Worm (Caenorhabditis elegans) whole organism, L1 larva: Measurements from ENCODE around the gene F40G9.17.

Source experiments
- C34B4.2 ChIP-seq: sonication (generic microtip); optimal IDR thresholded peaks from 2 replicates; lab custom pipeline; 2017; ENCODE audit warnings: mild to moderate bottlenecking, missing genetic modification characterization, missing compliant biosample characterization
- F16B12.6 ChIP-seq: fragments of 150-350 bp; optimal IDR thresholded peaks from 2 replicates; lab custom pipeline; 2014; ENCODE audit warnings: missing biosample characterization, missing genetic modification characterization
- alr-1 ChIP-seq: fragments of 200-800 bp; sonication (Bioruptor generic); optimal IDR thresholded peaks from 2 replicates; lab custom pipeline; 2018; ENCODE audit warnings: borderline replicate concordance, mild to moderate bottlenecking, missing genetic modification characterization, missing compliant biosample characterization
- ama-1 ChIP-seq: fragments of 150-350 bp; optimal IDR thresholded peaks from 2 replicates; lab custom pipeline; 2014
- ceh-88 ChIP-seq: fragments of 200-800 bp; sonication (Bioruptor generic); IDR thresholded peaks from 2 replicates; pipeline ENCODE4 v1.3.6; 2022; ENCODE audit warnings: missing genetic modification characterization, missing compliant biosample characterization
- ces-1 ChIP-seq: fragments of 150-350 bp; optimal IDR thresholded peaks from 2 replicates; lab custom pipeline; 2014; ENCODE audit warnings: missing biosample characterization, missing genetic modification reagents, missing genetic modification characterization
- dsc-1 ChIP-seq: sonication (generic microtip); optimal IDR thresholded peaks from 2 replicates; lab custom pipeline; 2016; ENCODE audit warnings: mild to moderate bottlenecking, missing genetic modification characterization, missing compliant biosample characterization
- efl-1 ChIP-seq, 4 experiments: fragments of 150-350 bp; optimal IDR thresholded peaks in 3 of 4; peaks in 1 of 4; 1 replicate in 1 of 4; 2 replicates in 3 of 4; lab custom pipeline; 2014; ENCODE audit warnings: missing biosample characterization in 2 of 4, missing genetic modification characterization in 2 of 4, missing genetic modification reagents in 2 of 4
- efl-3 ChIP-seq: fragments of 200-800 bp; sonication (Bioruptor generic); optimal IDR thresholded peaks from 2 replicates; lab custom pipeline; 2018; ENCODE audit warnings: mild to moderate bottlenecking, missing genetic modification characterization, missing compliant biosample characterization
- fkh-4 ChIP-seq: sonication (generic microtip); optimal IDR thresholded peaks from 2 replicates; lab custom pipeline; 2016; ENCODE audit warnings: missing compliant biosample characterization, missing genetic modification characterization, borderline replicate concordance
- fkh-8 ChIP-seq: sonication (generic microtip); optimal IDR thresholded peaks from 2 replicates; lab custom pipeline; 2016; ENCODE audit warnings: mild to moderate bottlenecking, missing genetic modification characterization, missing compliant biosample characterization
- fos-1 ChIP-seq: fragments of 150-350 bp; optimal IDR thresholded peaks from 2 replicates; lab custom pipeline; 2014; ENCODE audit warnings: missing biosample characterization, missing genetic modification characterization
- grh-1 ChIP-seq: fragments of 200-800 bp; sonication (Bioruptor generic); IDR thresholded peaks from 2 replicates; pipeline ENCODE4 v1.3.6; 2022; ENCODE audit warnings: missing genetic modification reagents, missing genetic modification characterization, missing compliant biosample characterization
- hpl-2 ChIP-seq: fragments of 150-350 bp; optimal IDR thresholded peaks from 2 replicates; lab custom pipeline; 2014; ENCODE audit warnings: missing biosample characterization, missing genetic modification reagents, missing genetic modification characterization
- irx-1 ChIP-seq: sonication (generic microtip); optimal IDR thresholded peaks from 2 replicates; lab custom pipeline; 2016; ENCODE audit warnings: missing genetic modification characterization, missing compliant biosample characterization
- isw-1 ChIP-seq: fragments of 200-800 bp; sonication (Bioruptor generic); IDR thresholded peaks from 2 replicates; pipeline ENCODE4 v1.3.6; 2022; ENCODE audit warnings: missing genetic modification characterization, missing compliant biosample characterization
- lin-35 ChIP-seq, 2 experiments: fragments of 150-350 bp; optimal IDR thresholded peaks; 2 replicates each; lab custom pipeline; 2014; ENCODE audit warnings: missing biosample characterization in 2 of 2, missing genetic modification characterization in 2 of 2, missing genetic modification reagents in 2 of 2
- lsy-2 ChIP-seq, 2 experiments: fragments of 150-350 bp; optimal IDR thresholded peaks; 2 replicates each; lab custom pipeline; 2014; ENCODE audit warnings: missing biosample characterization in 2 of 2, missing genetic modification characterization in 2 of 2
- mab-9 ChIP-seq: fragments of 200-800 bp; sonication (Bioruptor generic); IDR thresholded peaks from 2 replicates; pipeline ENCODE4 v1.3.6; 2022; ENCODE audit warnings: missing genetic modification reagents, missing genetic modification characterization, missing compliant biosample characterization
- mdl-1 ChIP-seq, 2 experiments: fragments of 150-350 bp; optimal IDR thresholded peaks; 2 replicates each; lab custom pipeline; 2014 to 2017; ENCODE audit warnings: missing biosample characterization in 2 of 2, missing genetic modification characterization in 2 of 2, inconsistent platforms in 1 of 2
- mef-2 ChIP-seq: fragments of 150-350 bp; optimal IDR thresholded peaks from 2 replicates; lab custom pipeline; 2014; ENCODE audit warnings: missing biosample characterization, missing genetic modification characterization
- nhr-11 ChIP-seq: fragments of 150-350 bp; optimal IDR thresholded peaks from 2 replicates; lab custom pipeline; 2014; ENCODE audit warnings: missing biosample characterization, missing genetic modification characterization
- nhr-20 ChIP-seq: sonication (generic microtip); optimal IDR thresholded peaks from 2 replicates; lab custom pipeline; 2016; ENCODE audit warnings: mild to moderate bottlenecking, missing genetic modification characterization, missing compliant biosample characterization
- nhr-28 ChIP-seq: fragments of 150-350 bp; optimal IDR thresholded peaks from 2 replicates; lab custom pipeline; 2014; ENCODE audit warnings: missing biosample characterization, missing genetic modification characterization
- nhr-47 ChIP-seq: sonication (generic microtip); optimal IDR thresholded peaks from 2 replicates; lab custom pipeline; 2016; ENCODE audit warnings: mild to moderate bottlenecking, missing genetic modification characterization, moderate library complexity, missing compliant biosample characterization
- nhr-71 ChIP-seq: sonication (generic microtip); optimal IDR thresholded peaks from 2 replicates; lab custom pipeline; 2016; ENCODE audit warnings: mild to moderate bottlenecking, missing genetic modification characterization, moderate library complexity, missing compliant biosample characterization
- nhr-77 ChIP-seq: fragments of 150-350 bp; optimal IDR thresholded peaks from 2 replicates; lab custom pipeline; 2014; ENCODE audit warnings: missing biosample characterization, missing genetic modification characterization
- nhr-85 ChIP-seq: sonication (generic microtip); peaks from one replicate; lab custom pipeline; 2016; ENCODE audit warnings: missing genetic modification characterization, inconsistent platforms, missing compliant biosample characterization
- pax-3 ChIP-seq: fragments of 200-800 bp; sonication (Bioruptor generic); optimal IDR thresholded peaks from 2 replicates; lab custom pipeline; 2018; ENCODE audit warnings: mild to moderate bottlenecking, missing genetic modification characterization, moderate library complexity, missing compliant biosample characterization
- snpc-4 ChIP-seq: fragments of 150-350 bp; optimal IDR thresholded peaks from 2 replicates; lab custom pipeline; 2014; ENCODE audit warnings: missing biosample characterization, missing genetic modification characterization
- sptf-1 ChIP-seq: fragments of 150-350 bp; optimal IDR thresholded peaks from 2 replicates; lab custom pipeline; 2014; ENCODE audit warnings: missing biosample characterization, missing genetic modification characterization
- sup-37 ChIP-seq: fragments of 200-800 bp; sonication (Bioruptor generic); optimal IDR thresholded peaks from 2 replicates; lab custom pipeline; 2018; ENCODE audit warnings: mild to moderate bottlenecking, missing genetic modification characterization, missing compliant biosample characterization
- tlp-1 ChIP-seq: fragments of 150-350 bp; optimal IDR thresholded peaks from 2 replicates; lab custom pipeline; 2014; ENCODE audit warnings: missing biosample characterization, missing genetic modification characterization
- unc-62 ChIP-seq: fragments of 150-350 bp; optimal IDR thresholded peaks from 2 replicates; lab custom pipeline; 2014; ENCODE audit warnings: missing biosample characterization, missing genetic modification reagents, missing genetic modification characterization
- unc-86 ChIP-seq: sonication (generic microtip); optimal IDR thresholded peaks from 2 replicates; lab custom pipeline; 2016; ENCODE audit warnings: missing genetic modification characterization, missing compliant biosample characterization
- unc-98 ChIP-seq: fragments of 200-800 bp; sonication (Bioruptor generic); IDR thresholded peaks from 2 replicates; pipeline ENCODE4 v1.3.6; 2022; ENCODE audit warnings: missing genetic modification characterization, missing compliant biosample characterization
- vab-15 ChIP-seq: sonication (generic microtip); optimal IDR thresholded peaks from 2 replicates; lab custom pipeline; 2017; ENCODE audit warnings: missing genotype, mild to moderate bottlenecking, missing genetic modification characterization, missing compliant biosample characterization
- zip-4 ChIP-seq: fragments of 200-800 bp; sonication (Bioruptor generic); optimal IDR thresholded peaks from 2 replicates; lab custom pipeline; 2018; ENCODE audit warnings: mild to moderate bottlenecking, missing genetic modification characterization, moderate library complexity, missing compliant biosample characterization
- ztf-11 ChIP-seq, 2 experiments: sonication (generic microtip); optimal IDR thresholded peaks; 2 replicates each; lab custom pipeline; 2016 to 2017; ENCODE audit warnings: missing genetic modification characterization in 2 of 2, missing biosample characterization in 1 of 2, missing compliant biosample characterization in 1 of 2

Gene F40G9.17

ce11 chrIII:159149-159548 is 35.1 kb upstream of the F40G9.17 start:
- TF ChIP-seq nhr-28 (tag; lab: Kevin White, UChicago) = no peak
- no peak for TF ChIP-seq ama-1 (lab: Kevin White, UChicago)
- TF ChIP-seq isw-1 (GFP tag; lab: Robert Waterston, UW) = no peak
- TF ChIP-seq efl-1 (optimal IDR thresholded peaks at IDR 0.05; lab: Kevin White, UChicago) = no peak
- no peak for TF ChIP-seq efl-1 (GFP tag; optimal IDR thresholded peaks at IDR 0.05 in 1 of 2; lab: Kevin White, UChicago)
- TF ChIP-seq snpc-4 (tag; lab: Kevin White, UChicago) = no peak

- TF ChIP-seq tlp-1 (tag; lab: Kevin White, UChicago) = no peak
- no peak for TF ChIP-seq fos-1
- TF ChIP-seq zip-4 = no peak
- TF ChIP-seq mab-9 (GFP tag; lab: Robert Waterston, UW) = no peak
- TF ChIP-seq efl-3 (GFP tag; lab: Kevin White, UChicago) = no peak
- TF ChIP-seq dsc-1 = no peak
- no peak for TF ChIP-seq sptf-1 (tag; lab: Kevin White, UChicago)
- no peak for TF ChIP-seq fkh-4 (tag; lab: Kevin White, UChicago)
- no peak for TF ChIP-seq nhr-47 (tag; lab: Kevin White, UChicago)
- TF ChIP-seq fkh-8 (tag; lab: Kevin White, UChicago) = no peak
- TF ChIP-seq F16B12.6 (tag; lab: Kevin White, UChicago) = no peak
- TF ChIP-seq vab-15 (tag; lab: Kevin White, UChicago) = no peak
- TF ChIP-seq nhr-71 = no peak
- no peak for TF ChIP-seq nhr-11 (tag; lab: Kevin White, UChicago)
- TF ChIP-seq ces-1 = no peak
- no peak for TF ChIP-seq ceh-88 (GFP tag; lab: Robert Waterston, UW)
- no peak for TF ChIP-seq pax-3
Measured at ce11 chrIII:159665-160064, 34.6 kb upstream of the F40G9.17 start.

ce11 chrIII:164775-165174 is 29.5 kb upstream of the F40G9.17 start, which contains the start of gene F40G9.8:
Gene F40G9.8, minus strand, starts transcription at chrIII:164875.
- no peak for TF ChIP-seq ztf-11 (tag; optimal IDR thresholded peaks at IDR 0.05; lab: Kevin White, UChicago)
- no peak for TF ChIP-seq nhr-71
- TF ChIP-seq unc-86 = no peak
- TF ChIP-seq C34B4.2 (tag; lab: Kevin White, UChicago) = no peak
- no peak for TF ChIP-seq ces-1
- no peak for TF ChIP-seq mab-9 (GFP tag; lab: Robert Waterston, UW)
- no peak for TF ChIP-seq alr-1

DNA sequence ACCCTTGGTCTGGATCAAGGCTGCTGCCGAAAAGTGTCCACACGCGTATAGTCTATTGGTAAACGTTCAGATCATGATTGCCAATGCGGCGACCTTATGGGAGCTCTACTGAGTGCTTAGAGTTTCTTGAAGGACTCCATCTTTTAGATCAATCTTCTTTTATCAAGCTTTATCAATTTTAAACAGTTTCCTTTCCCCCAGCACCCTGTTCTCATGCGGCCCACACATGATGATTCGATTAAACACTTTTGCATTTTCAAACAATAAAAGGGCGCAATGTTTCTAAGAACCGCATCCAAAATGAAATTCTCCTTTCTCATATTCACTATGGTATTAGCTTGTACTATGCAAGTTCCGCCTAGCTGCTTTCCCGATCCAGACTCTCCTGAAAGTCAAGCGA is 28.9 kb upstream of the F40G9.17 start, which contains the start of gene F40G9.7:
TSS of gene F40G9.7 (plus strand) at position 301 of the 400 bp plus-strand sequence.
- TF ChIP-seq unc-98 (GFP tag; lab: Robert Waterston, UW) = no peak
- no peak for TF ChIP-seq irx-1 (tag; lab: Kevin White, UChicago)
- TF ChIP-seq nhr-77 (tag; lab: Kevin White, UChicago) = no peak
- TF ChIP-seq F16B12.6 (tag; lab: Kevin White, UChicago) = no peak
- no peak for TF ChIP-seq mef-2 (tag; lab: Kevin White, UChicago)
- TF ChIP-seq nhr-85 (tag; lab: Kevin White, UChicago) = no peak
- no peak for TF ChIP-seq hpl-2 (GFP tag; lab: Kevin White, UChicago)
- TF ChIP-seq sup-37 = no peak
- no peak for TF ChIP-seq sptf-1 (tag; lab: Kevin White, UChicago)
- no peak for TF ChIP-seq fkh-4 (tag; lab: Kevin White, UChicago)
- no peak for TF ChIP-seq grh-1 (GFP tag; lab: Robert Waterston, UW)
- no peak for TF ChIP-seq mdl-1 (tag; optimal IDR thresholded peaks at IDR 0.05; lab: Kevin White, UChicago)
- TF ChIP-seq nhr-20 = no peak
- no peak for TF ChIP-seq efl-3 (GFP tag; lab: Kevin White, UChicago)
- no peak for TF ChIP-seq lsy-2 (tag; optimal IDR thresholded peaks at IDR 0.05; lab: Kevin White, UChicago)
- TF ChIP-seq ama-1 (lab: Kevin White, UChicago) = no peak
- no peak for TF ChIP-seq lin-35 (GFP tag; optimal IDR thresholded peaks at IDR 0.05; lab: Kevin White, UChicago)
- no peak for TF ChIP-seq unc-62 (GFP tag; lab: Kevin White, UChicago)
